Fruit fly (Drosophila melanogaster) whole organism, embryonic: ENCODE measurements around the gene CG5968.
A peak's percentile ranks its signal among the peaks of the same experiment; 100 is the strongest.

ENCODE experiments used
- C15 ChIP-seq: fragments of 200-800 bp; sonication (Bioruptor generic); IDR thresholded peaks from 3 replicates; pipeline ENCODE4 v1.3.6; 2022; ENCODE audit warnings: missing biosample characterization, missing genetic modification characterization
- CG10462 ChIP-seq: fragments of 200-800 bp; sonication (Bioruptor generic); optimal IDR thresholded peaks from 2 replicates; lab custom pipeline; 2016; ENCODE audit warnings: missing biosample characterization, missing genetic modification characterization
- CG11456 ChIP-seq: fragments of 200-800 bp; sonication (Bioruptor generic); IDR thresholded peaks from 3 replicates; pipeline ENCODE4 v1.3.6; 2022; ENCODE audit warnings: missing biosample characterization, missing genetic modification characterization
- CG11723 ChIP-seq: fragments of 200-800 bp; sonication (Bioruptor generic); optimal IDR thresholded peaks from 2 replicates; lab custom pipeline; 2017; ENCODE audit warnings: missing biosample characterization, mild to moderate bottlenecking, missing genetic modification characterization
- CG13287 ChIP-seq: fragments of 200-800 bp; sonication (Bioruptor generic); IDR thresholded peaks from 2 replicates; pipeline ENCODE4 v1.3.6; 2022; ENCODE audit warnings: missing biosample characterization, missing genetic modification characterization; ENCODE audit not compliant: partially characterized antibody
- CG13775 ChIP-seq: fragments of 200-800 bp; sonication (Bioruptor generic); optimal IDR thresholded peaks from 3 replicates; lab custom pipeline; 2017; ENCODE audit warnings: missing biosample characterization, mild to moderate bottlenecking, missing genetic modification characterization
- CG14441 ChIP-seq: fragments of 200-800 bp; sonication (Bioruptor generic); IDR thresholded peaks from 2 replicates; pipeline ENCODE4 v1.3.6; 2022; ENCODE audit warnings: missing biosample characterization, missing genetic modification characterization
- CG18476 ChIP-seq: fragments of 200-800 bp; sonication (Bioruptor generic); optimal IDR thresholded peaks from 2 replicates; lab custom pipeline; 2016; ENCODE audit warnings: missing biosample characterization, mild to moderate bottlenecking, missing genetic modification characterization
- CG32772 ChIP-seq: fragments of 200-800 bp; sonication (Bioruptor generic); IDR thresholded peaks from 2 replicates; pipeline ENCODE4 v1.3.6; 2022; ENCODE audit warnings: missing biosample characterization, missing genetic modification characterization
- CG3407 ChIP-seq: fragments of 200-800 bp; sonication (Bioruptor generic); optimal IDR thresholded peaks from 2 replicates; lab custom pipeline; 2018; ENCODE audit warnings: missing biosample characterization, mild to moderate bottlenecking, missing genetic modification characterization
- CG34422 ChIP-seq: fragments of 200-800 bp; sonication (Bioruptor generic); IDR thresholded peaks from 3 replicates; pipeline ENCODE4 v1.3.6; 2022; ENCODE audit warnings: missing biosample characterization, missing genetic modification characterization
- CG6254 ChIP-seq: fragments of 200-800 bp; sonication (Bioruptor generic); optimal IDR thresholded peaks from 3 replicates; lab custom pipeline; 2017; ENCODE audit warnings: mild to moderate bottlenecking, missing biosample characterization, missing genetic modification reagents, missing genetic modification characterization
- CG6689 ChIP-seq: fragments of 200-800 bp; sonication (Bioruptor generic); IDR thresholded peaks from 2 replicates; pipeline ENCODE4 v1.3.6; 2022; ENCODE audit warnings: missing biosample characterization, missing genetic modification characterization
- CG8359 ChIP-seq: fragments of 200-800 bp; sonication (Bioruptor generic); optimal IDR thresholded peaks from 2 replicates; lab custom pipeline; 2017; ENCODE audit warnings: missing biosample characterization, mild to moderate bottlenecking, missing genetic modification characterization, borderline replicate concordance
- CHES-1-like ChIP-seq: fragments of 200-800 bp; sonication (Bioruptor generic); optimal IDR thresholded peaks from 2 replicates; lab custom pipeline; 2016; ENCODE audit warnings: missing biosample characterization, missing genetic modification characterization
- CoRest ChIP-seq: fragments of 200-800 bp; sonication (Bioruptor generic); optimal IDR thresholded peaks from 3 replicates; lab custom pipeline; 2018; ENCODE audit warnings: missing biosample characterization, mild to moderate bottlenecking, missing genetic modification characterization, moderate library complexity
- D19A ChIP-seq: fragments of 200-800 bp; optimal IDR thresholded peaks from 3 replicates; lab custom pipeline; 2019; ENCODE audit warnings: missing biosample characterization, mild to moderate bottlenecking, missing genetic modification characterization, moderate library complexity
- D19B ChIP-seq: fragments of 200-800 bp; sonication (Bioruptor generic); optimal IDR thresholded peaks from 2 replicates; lab custom pipeline; 2017; ENCODE audit warnings: missing biosample characterization, mild to moderate bottlenecking, missing genetic modification characterization
- Dad ChIP-seq: fragments of 200-800 bp; sonication (Bioruptor generic); optimal IDR thresholded peaks from 3 replicates; lab custom pipeline; 2016; ENCODE audit warnings: missing biosample characterization, missing genetic modification characterization
- Dek ChIP-seq: fragments of 200-800 bp; sonication (Bioruptor generic); optimal IDR thresholded peaks from 3 replicates; lab custom pipeline; 2019; ENCODE audit warnings: missing biosample characterization, mild to moderate bottlenecking, missing genetic modification characterization, moderate library complexity
- ERR ChIP-seq: fragments of 200-800 bp; sonication (Bioruptor generic); optimal IDR thresholded peaks from 2 replicates; lab custom pipeline; 2016; ENCODE audit warnings: missing biosample characterization, missing genetic modification characterization
- Gsc ChIP-seq: fragments of 200-800 bp; sonication (Bioruptor generic); IDR thresholded peaks from 2 replicates; pipeline ENCODE4 v1.3.6; 2022; ENCODE audit warnings: missing biosample characterization, missing genetic modification characterization
- HHEX ChIP-seq: fragments of 200-800 bp; sonication (Bioruptor generic); optimal IDR thresholded peaks from 3 replicates; lab custom pipeline; 2017; ENCODE audit warnings: missing biosample characterization, mild to moderate bottlenecking, missing genetic modification characterization, missing genetic modification reagents
- HLH3B ChIP-seq: fragments of 200-800 bp; sonication (Bioruptor generic); IDR thresholded peaks from 2 replicates; pipeline ENCODE4 v1.3.6; 2022; ENCODE audit warnings: missing biosample characterization, missing genetic modification characterization
- Nf-YC ChIP-seq: fragments of 200-800 bp; optimal IDR thresholded peaks from 3 replicates; lab custom pipeline; 2019; ENCODE audit warnings: missing biosample characterization, mild to moderate bottlenecking, missing genetic modification characterization, moderate library complexity
- Optix ChIP-seq: fragments of 200-800 bp; sonication (Bioruptor generic); IDR thresholded peaks from 3 replicates; pipeline ENCODE4 v1.3.6; 2022; ENCODE audit warnings: missing biosample characterization, missing genetic modification characterization
- Pdp1 ChIP-seq, 2 experiments: fragments of 200-800 bp; sonication (Bioruptor generic); optimal IDR thresholded peaks; 3 replicates each; lab custom pipeline; 2016; ENCODE audit warnings: missing biosample characterization in 2 of 2, missing genetic modification characterization in 2 of 2, mild to moderate bottlenecking in 1 of 2, moderate library complexity in 1 of 2
- Ptx1 ChIP-seq: fragments of 200-800 bp; sonication (Bioruptor generic); IDR thresholded peaks from 2 replicates; pipeline ENCODE4 v1.3.6; 2022; ENCODE audit warnings: missing biosample characterization, missing genetic modification characterization
- Taf1 ChIP-seq: fragments of 200-800 bp; sonication (Bioruptor generic); IDR thresholded peaks from 2 replicates; pipeline ENCODE4 v1.3.6; 2022; ENCODE audit warnings: missing biosample characterization, missing genetic modification characterization
- ap ChIP-seq: fragments of 200-800 bp; sonication (Bioruptor generic); IDR thresholded peaks from 2 replicates; pipeline ENCODE4 v1.3.6; 2022; ENCODE audit warnings: missing biosample characterization, missing genetic modification characterization
- br ChIP-seq: fragments of >200 bp; optimal IDR thresholded peaks from 2 replicates; lab custom pipeline; 2017
- cg ChIP-seq: fragments of 200-800 bp; sonication (Bioruptor generic); optimal IDR thresholded peaks from 3 replicates; lab custom pipeline; 2019; ENCODE audit warnings: missing biosample characterization, mild to moderate bottlenecking, missing genetic modification characterization, moderate library complexity
- chif ChIP-seq, 2 experiments: fragments of 200-800 bp; sonication (Bioruptor generic); optimal IDR thresholded peaks; 3 replicates each; lab custom pipeline; 2016; ENCODE audit warnings: missing biosample characterization in 2 of 2, missing genetic modification characterization in 2 of 2
- crc ChIP-seq: fragments of 200-800 bp; sonication (Bioruptor generic); optimal IDR thresholded peaks from 2 replicates; lab custom pipeline; 2016; ENCODE audit warnings: missing biosample characterization, missing genetic modification characterization
- danr ChIP-seq: fragments of 200-800 bp; sonication (Bioruptor generic); IDR thresholded peaks from 2 replicates; pipeline ENCODE4 v1.3.6; 2022; ENCODE audit warnings: missing biosample characterization, missing genetic modification characterization
- dpn ChIP-seq, 2 experiments: fragments of 200-800 bp; sonication (Bioruptor generic); optimal IDR thresholded peaks; 3 replicates each; lab custom pipeline; 2016; ENCODE audit warnings: missing biosample characterization in 2 of 2, missing genetic modification characterization in 2 of 2
- eyg ChIP-seq: fragments of 200-800 bp; sonication (Bioruptor generic); optimal IDR thresholded peaks from 3 replicates; lab custom pipeline; 2016; ENCODE audit warnings: missing biosample characterization, missing genetic modification characterization
- gcm ChIP-seq: fragments of 200-800 bp; sonication (Bioruptor generic); optimal IDR thresholded peaks from 2 replicates; lab custom pipeline; 2019; ENCODE audit warnings: missing biosample characterization, mild to moderate bottlenecking, missing genetic modification characterization, moderate library complexity
- gt ChIP-seq: fragments of 200-800 bp; sonication (Bioruptor generic); IDR thresholded peaks from 2 replicates; pipeline ENCODE4 v1.3.6; 2022; ENCODE audit warnings: missing biosample characterization, missing genetic modification characterization
- nom ChIP-seq: fragments of 200-800 bp; sonication (Bioruptor generic); optimal IDR thresholded peaks from 2 replicates; lab custom pipeline; 2017; ENCODE audit warnings: missing biosample characterization, missing genetic modification characterization, mild to moderate bottlenecking, moderate library complexity, missing genetic modification reagents
- org-1 ChIP-seq: fragments of 200-800 bp; sonication (Bioruptor generic); optimal IDR thresholded peaks from 2 replicates; lab custom pipeline; 2017; ENCODE audit warnings: missing biosample characterization, missing genetic modification characterization
- pros ChIP-seq: fragments of 200-800 bp; sonication (Bioruptor generic); optimal IDR thresholded peaks from 3 replicates; lab custom pipeline; 2019; ENCODE audit warnings: missing biosample characterization, mild to moderate bottlenecking, missing genetic modification characterization, moderate library complexity
- sens ChIP-seq: fragments of 200-800 bp; sonication (Bioruptor generic); peaks from one replicate; lab custom pipeline; 2016; ENCODE audit warnings: missing biosample characterization, missing genetic modification characterization
- tap ChIP-seq: fragments of 200-800 bp; optimal IDR thresholded peaks from 3 replicates; lab custom pipeline; 2019; ENCODE audit warnings: missing biosample characterization, mild to moderate bottlenecking, missing genetic modification characterization, moderate library complexity
- tup ChIP-seq: fragments of 200-800 bp; sonication (Bioruptor generic); optimal IDR thresholded peaks from 2 replicates; lab custom pipeline; 2016; ENCODE audit warnings: missing biosample characterization, mild to moderate bottlenecking, missing genetic modification characterization, moderate library complexity
- twi ChIP-seq: fragments of 200-800 bp; optimal IDR thresholded peaks from 2 replicates; lab custom pipeline; 2019; ENCODE audit warnings: missing biosample characterization, mild to moderate bottlenecking, missing genetic modification characterization, moderate library complexity
- vfl ChIP-seq: fragments of 200-800 bp; sonication (Bioruptor generic); optimal IDR thresholded peaks from 2 replicates; lab custom pipeline; 2016; ENCODE audit warnings: missing biosample characterization, missing genetic modification characterization
- vnd ChIP-seq: fragments of 200-800 bp; sonication (Bioruptor generic); IDR thresholded peaks from 3 replicates; pipeline ENCODE4 v1.3.6; 2022; ENCODE audit warnings: missing biosample characterization, missing genetic modification characterization; ENCODE audit not compliant: partially characterized antibody
- wdn ChIP-seq: fragments of 200-800 bp; sonication (Bioruptor generic); IDR thresholded peaks from 2 replicates; pipeline ENCODE4 v1.3.6; 2022; ENCODE audit warnings: missing biosample characterization, missing genetic modification characterization
- wor ChIP-seq: fragments of 200-800 bp; sonication (Bioruptor generic); IDR thresholded peaks from 2 replicates; pipeline ENCODE4 v1.3.6; 2022; ENCODE audit warnings: missing biosample characterization, missing genetic modification characterization
- z ChIP-seq: fragments of 200-800 bp; sonication (Bioruptor generic); IDR thresholded peaks from 3 replicates; pipeline ENCODE4 v1.3.6; 2022; ENCODE audit warnings: missing biosample characterization, missing genetic modification characterization

The CG5968 gene

dm6 chr2L:16535071-16535581 lies 14.6 kb downstream of the CG5968 start (continued):
- no peak for TF ChIP-seq CG34422 (GFP tag; lab: Robert Waterston, UW)
- peak; percentile 50 for TF ChIP-seq vfl
- TF ChIP-seq CoRest: peak; percentile 85
- TF ChIP-seq Dad (GFP tag; lab: Kevin White, UChicago): peak; percentile 43
- TF ChIP-seq D19A (tag; lab: Kevin White, UChicago): peak; percentile 47
- TF ChIP-seq Dek: peak; percentile 81
- TF ChIP-seq CG6689 (GFP tag; lab: Robert Waterston, UW): peak; percentile 52; the same call in 1 of the 2 replicates
- TF ChIP-seq sens (GFP tag; lab: Kevin White, UChicago): peak; percentile 93
- peak; percentile 9 for TF ChIP-seq ERR (GFP tag; lab: Kevin White, UChicago)
- peak; percentile 54 to 75 for TF ChIP-seq chif (GFP tag; optimal IDR thresholded peaks at IDR 0.05; lab: Kevin White, UChicago)
- no peak for TF ChIP-seq nom (GFP tag; lab: Kevin White, UChicago)
- TF ChIP-seq CG11723 (GFP tag; lab: Kevin White, UChicago): peak; percentile 39
- no peak; the same call in 1 of the 2 replicates for TF ChIP-seq CG32772 (GFP tag; lab: Robert Waterston, UW)
- no peak for TF ChIP-seq CG10462
- peak; percentile 31 for TF ChIP-seq gcm (GFP tag; lab: Kevin White, UChicago)
- TF ChIP-seq z (GFP tag; lab: Robert Waterston, UW): no peak
- peak; percentile 69 to 71 for TF ChIP-seq Pdp1 (GFP tag; optimal IDR thresholded peaks at IDR 0.05; lab: Kevin White, UChicago)
- no peak for TF ChIP-seq br (lab: Kevin White, UChicago)
- no peak for TF ChIP-seq gt (GFP tag; lab: Robert Waterston, UW)
- TF ChIP-seq org-1 (GFP tag; lab: Kevin White, UChicago): peak; percentile 63
- TF ChIP-seq crc (GFP tag; lab: Kevin White, UChicago): peak; percentile 70
- no peak for TF ChIP-seq Optix (GFP tag; lab: Robert Waterston, UW)
- peak; percentile 66 for TF ChIP-seq Ptx1
- TF ChIP-seq CG13287 (GFP tag; lab: Robert Waterston, UW): no peak
- no peak for TF ChIP-seq pros
- no peak for TF ChIP-seq C15 (GFP tag; lab: Robert Waterston, UW)
- TF ChIP-seq tup (GFP tag; lab: Kevin White, UChicago): peak; percentile 25
- peak; percentile 42 for TF ChIP-seq Nf-YC (tag; lab: Kevin White, UChicago)
- TF ChIP-seq twi (tag; lab: Kevin White, UChicago): peak; percentile 27
- peak; percentile 23; the same call in 1 of the 2 replicates for TF ChIP-seq HLH3B (GFP tag; lab: Robert Waterston, UW)
- TF ChIP-seq CG18476 (GFP tag; lab: Kevin White, UChicago): peak; percentile 59
- peak; percentile 44 for TF ChIP-seq tap
- TF ChIP-seq CG14441: peak; percentile 51
- peak; percentile 69 for TF ChIP-seq CG13775
- TF ChIP-seq ap (GFP tag; lab: Robert Waterston, UW): no peak
- TF ChIP-seq dpn (GFP tag; optimal IDR thresholded peaks at IDR 0.05; lab: Kevin White, UChicago): peak; percentile 21 to 87
- TF ChIP-seq HHEX (GFP tag; lab: Kevin White, UChicago): peak; percentile 49
- no peak for TF ChIP-seq vnd (GFP tag; lab: Robert Waterston, UW)
- TF ChIP-seq Taf1: peak; percentile 40; the same call in 1 of the 2 replicates
- no peak for TF ChIP-seq CG8359 (GFP tag; lab: Kevin White, UChicago)
- no peak for TF ChIP-seq CG3407
- TF ChIP-seq cg (GFP tag; lab: Kevin White, UChicago): no peak
- peak; percentile 20; the same call in 1 of the 2 replicates for TF ChIP-seq wor (GFP tag; lab: Robert Waterston, UW)
- no peak for TF ChIP-seq wdn (GFP tag; lab: Robert Waterston, UW)
- peak; percentile 66 for TF ChIP-seq D19B (GFP tag; lab: Kevin White, UChicago)
- TF ChIP-seq CG11456: no peak
- TF ChIP-seq eyg (GFP tag; lab: Kevin White, UChicago): peak; percentile 60
- TF ChIP-seq CHES-1-like (GFP tag; lab: Kevin White, UChicago): peak; percentile 77
- no peak for TF ChIP-seq danr (GFP tag; lab: Robert Waterston, UW)
- TF ChIP-seq CG6254 (GFP tag; lab: Kevin White, UChicago): no peak
- TF ChIP-seq Gsc (GFP tag; lab: Robert Waterston, UW): no peak
